Fruit fly (Drosophila melanogaster): ENCODE measurements around the gene CG11836.

dm6 chr3R:25046023-25046422, 24.9 kb upstream of the CG11836 start, which contains the start of gene CG11786:
- no peak for TF ChIP-seq CG8478 (optimal IDR thresholded peaks at IDR 0.05)
- no peak for TF ChIP-seq psq (optimal IDR thresholded peaks at IDR 0.05)
- no peak for TF ChIP-seq pan (optimal IDR thresholded peaks at IDR 0.05)
- no peak for TF ChIP-seq Dll (optimal IDR thresholded peaks at IDR 0.05)
